Worm (Caenorhabditis elegans): ENCODE measurements around the gene col-44.

Gene col-44

DNA sequence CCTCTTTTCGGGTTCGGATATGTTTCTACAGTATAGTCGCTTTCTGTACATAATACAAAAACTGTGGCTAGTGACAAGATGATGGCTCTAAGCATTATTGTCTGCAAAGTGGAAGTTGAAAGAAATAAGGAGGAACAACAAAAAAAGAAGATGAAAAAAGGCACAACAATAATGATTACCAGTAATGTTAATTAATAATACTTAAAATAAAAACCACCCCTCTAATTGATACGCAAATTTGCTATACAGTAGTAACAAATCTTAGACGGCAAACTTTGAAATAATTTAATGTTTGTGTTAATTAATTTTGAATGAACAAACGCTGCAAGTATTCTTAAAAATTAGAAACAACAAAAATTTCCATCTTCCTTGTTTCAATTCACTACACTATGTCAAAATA is 30.4 kb downstream of the col-44 start, which contains the start of gene Y12A6A.1:
Gene Y12A6A.1 (minus strand): TSS at position 101 of the 400 bp plus-strand sequence.
- TF ChIP-seq zag-1 (tag; optimal IDR thresholded peaks at IDR 0.05) (no peak), lin-11 (tag; optimal IDR thresholded peaks at IDR 0.05) (no peak), nhr-6 (tag; optimal IDR thresholded peaks at IDR 0.05) (no peak), sma-9 (GFP tag; optimal IDR thresholded peaks at IDR 0.05) (no peak), sma-9 (tag; optimal IDR thresholded peaks at IDR 0.05) (no peak), Y55F3AM.14 (GFP tag; optimal IDR thresholded peaks at IDR 0.05) (no peak), nhr-11 (tag; optimal IDR thresholded peaks at IDR 0.05) (no peak)

DNA sequence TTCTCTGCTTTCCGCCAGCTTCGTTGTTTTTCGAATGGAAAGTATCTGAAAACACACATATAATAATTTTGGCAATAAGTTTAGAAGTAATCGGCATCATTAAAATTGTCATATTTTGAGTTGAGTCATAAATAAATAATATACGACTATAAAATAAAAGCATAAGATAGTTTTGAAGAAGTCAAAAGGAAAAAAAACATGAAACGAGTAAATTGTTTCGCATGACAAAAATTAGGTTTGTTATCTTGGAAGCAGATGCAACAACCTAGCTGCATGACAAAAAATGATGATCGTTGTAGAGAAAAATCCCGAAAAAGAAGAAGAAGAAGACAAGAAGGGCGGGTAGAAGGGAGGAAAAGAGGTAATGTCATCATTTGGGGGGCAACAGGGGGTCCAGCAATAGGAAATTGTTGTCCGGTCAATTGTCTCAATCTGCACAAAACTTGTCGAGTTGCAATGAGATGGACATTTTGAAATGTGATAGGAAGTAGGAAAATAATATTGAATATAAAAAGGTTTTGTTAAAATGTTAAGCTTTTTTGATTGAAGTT is 39.9 kb downstream of the col-44 start, which contains the start of gene nlg-1:
Gene nlg-1 (minus strand): TSS at position 51 of the 551 bp plus-strand sequence.
- TF ChIP-seq sma-9 (GFP tag; optimal IDR thresholded peaks at IDR 0.05) = peak; percentile 6
- TF ChIP-seq sma-9 (tag; optimal IDR thresholded peaks at IDR 0.05) = no peak
- TF ChIP-seq fos-1 (tag; optimal IDR thresholded peaks at IDR 0.05) = no peak

DNA sequence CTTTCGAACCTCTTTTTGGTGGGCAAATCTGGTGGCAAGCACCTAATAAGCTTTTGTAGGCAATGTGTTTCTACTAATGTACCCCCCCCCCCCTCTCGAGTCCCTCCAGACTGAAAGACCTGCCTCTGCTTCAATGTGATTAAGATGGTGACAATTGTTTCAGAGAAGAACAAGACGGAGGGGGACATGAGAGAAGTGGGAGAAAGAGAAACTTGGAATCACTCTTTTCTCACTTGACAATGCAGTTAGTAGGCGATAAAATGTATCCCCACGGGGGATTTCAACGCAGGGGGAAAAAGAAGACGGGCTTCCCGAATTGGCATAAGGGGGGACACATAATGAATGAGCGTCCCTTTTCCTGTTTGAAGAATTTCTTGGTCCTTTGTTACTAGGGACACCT is 41.0 kb downstream of the col-44 start:
- TF ChIP-seq sma-9 (GFP tag; optimal IDR thresholded peaks at IDR 0.05) (no peak), sma-9 (tag; optimal IDR thresholded peaks at IDR 0.05) (no peak), nhr-129 (tag; optimal IDR thresholded peaks at IDR 0.05) (no peak), nhr-25 (tag; optimal IDR thresholded peaks at IDR 0.05) (no peak), sem-4 (tag; optimal IDR thresholded peaks at IDR 0.05) (no peak), lsy-2 (tag; optimal IDR thresholded peaks at IDR 0.05) (no peak), lin-11 (tag; optimal IDR thresholded peaks at IDR 0.05) (no peak), ceh-16 (tag; optimal IDR thresholded peaks at IDR 0.05) (no peak), elt-3 (tag; optimal IDR thresholded peaks at IDR 0.05) (no peak), peb-1 (tag; optimal IDR thresholded peaks at IDR 0.05) (no peak), nhr-23 (tag; optimal IDR thresholded peaks at IDR 0.05) (no peak)

DNA sequence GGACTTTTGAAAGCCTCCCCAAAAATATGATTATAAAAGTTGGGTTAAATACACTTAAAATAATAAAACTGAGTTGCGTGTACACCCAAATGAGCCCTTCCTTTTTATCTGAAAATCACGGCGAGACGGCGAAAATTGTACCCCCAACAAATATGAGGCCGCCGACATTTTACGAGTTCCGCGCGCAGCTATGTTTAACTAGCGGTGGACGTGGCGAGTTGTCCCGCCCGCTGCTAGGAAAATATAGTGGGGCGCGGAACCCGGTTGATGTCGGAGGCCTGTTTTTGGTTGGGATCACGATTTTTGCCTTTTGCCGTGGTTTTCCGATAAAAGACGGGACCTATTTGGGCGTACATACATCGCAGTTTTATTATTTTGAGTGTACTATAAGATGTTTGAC is 41.8 kb downstream of the col-44 start:
- TF ChIP-seq snpc-4 (tag; optimal IDR thresholded peaks at IDR 0.05) (peak; percentile 58), nhr-23 (tag; optimal IDR thresholded peaks at IDR 0.05) (no peak)

DNA sequence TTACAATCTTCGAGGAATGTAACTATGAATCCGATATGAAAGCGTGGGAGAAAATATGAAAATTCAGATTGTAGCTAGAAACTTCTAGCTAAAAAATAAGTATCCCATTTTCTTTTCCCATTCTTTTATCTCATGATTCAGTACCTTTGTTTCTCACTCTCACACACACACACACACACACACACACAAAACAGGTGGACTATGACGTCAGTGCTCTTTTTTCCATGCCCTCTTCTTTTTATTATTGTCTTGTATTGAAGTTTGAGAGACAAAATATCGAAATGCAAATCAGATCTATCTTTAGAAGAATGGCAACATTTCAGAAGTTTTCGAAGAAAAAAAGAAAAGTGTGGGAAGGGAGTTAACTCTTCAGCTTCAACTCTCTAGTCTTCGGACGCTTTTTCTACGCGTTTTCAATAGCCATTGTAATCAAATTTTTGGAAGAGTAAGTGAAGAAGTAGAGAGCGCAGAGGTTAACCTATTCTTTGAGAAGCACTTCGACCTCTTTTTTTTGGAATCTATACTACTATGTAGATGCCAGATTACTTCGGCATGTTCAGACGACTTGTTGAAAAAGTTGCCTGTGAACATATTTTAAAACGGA is 42.7 kb downstream of the col-44 start:
- TF ChIP-seq nhr-10 (tag; optimal IDR thresholded peaks at IDR 0.05) = no peak
- no peak for TF ChIP-seq nhr-6 (tag; optimal IDR thresholded peaks at IDR 0.05)
- no peak for TF ChIP-seq ceh-16 (tag; optimal IDR thresholded peaks at IDR 0.05)
- TF ChIP-seq C34F6.9 (tag; optimal IDR thresholded peaks at IDR 0.05) = peak; percentile 22
- TF ChIP-seq mdl-1 (tag; optimal IDR thresholded peaks at IDR 0.05) = no peak
- TF ChIP-seq elt-3 (tag; optimal IDR thresholded peaks at IDR 0.05) = no peak
- TF ChIP-seq unc-55 (GFP tag; optimal IDR thresholded peaks at IDR 0.05) = no peak
- no peak for TF ChIP-seq elt-1 (tag; optimal IDR thresholded peaks at IDR 0.05)
- TF ChIP-seq Y55F3AM.14 (GFP tag; optimal IDR thresholded peaks at IDR 0.05) = no peak
- TF ChIP-seq peb-1 (tag; optimal IDR thresholded peaks at IDR 0.05) = no peak
- peak; percentile 7 for TF ChIP-seq F13H6.1 (tag; optimal IDR thresholded peaks at IDR 0.05)
- peak; percentile 40 for TF ChIP-seq sma-9 (GFP tag; optimal IDR thresholded peaks at IDR 0.05)
- TF ChIP-seq sma-9 (tag; optimal IDR thresholded peaks at IDR 0.05) = no peak

DNA sequence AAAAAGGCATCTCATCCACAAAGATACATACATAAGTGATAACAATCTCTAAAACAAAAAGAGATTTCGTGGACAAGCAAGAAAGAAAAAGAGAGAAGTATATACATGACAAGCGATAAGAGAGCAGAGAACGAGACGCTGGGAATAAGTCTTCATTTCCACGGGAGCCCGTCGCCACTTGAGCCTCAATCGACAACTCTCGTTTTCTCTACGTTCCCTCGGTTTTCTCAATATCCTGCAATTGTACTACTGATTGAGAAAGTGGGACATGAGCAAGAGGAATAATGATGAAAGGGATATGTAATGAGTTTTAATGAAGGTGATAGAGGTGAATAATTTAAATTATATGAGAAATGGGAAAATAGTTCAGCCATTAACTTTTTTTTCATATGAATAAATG is 46.3 kb downstream of the col-44 start:
- TF ChIP-seq nhr-237 (tag; optimal IDR thresholded peaks at IDR 0.05) (no peak), alr-1 (tag; optimal IDR thresholded peaks at IDR 0.05) (no peak), elt-3 (tag; optimal IDR thresholded peaks at IDR 0.05) (no peak), zag-1 (tag; optimal IDR thresholded peaks at IDR 0.05) (no peak), mbf-1 (tag; optimal IDR thresholded peaks at IDR 0.05) (no peak), nhr-129 (tag; optimal IDR thresholded peaks at IDR 0.05) (no peak), sma-3 (GFP tag; optimal IDR thresholded peaks at IDR 0.05) (no peak), nhr-25 (tag; optimal IDR thresholded peaks at IDR 0.05) (no peak), unc-62 (GFP tag; optimal IDR thresholded peaks at IDR 0.05) (no peak), lsy-2 (tag; optimal IDR thresholded peaks at IDR 0.05) (no peak), ztf-1 (GFP tag; conservative IDR thresholded peaks at IDR 0.05) (no peak), blmp-1 (tag; optimal IDR thresholded peaks at IDR 0.05; ENCODE audit: insufficient read depth) (no peak), unc-39 (tag; optimal IDR thresholded peaks at IDR 0.05) (no peak), ceh-16 (tag; optimal IDR thresholded peaks at IDR 0.05) (no peak), F13H6.1 (tag; optimal IDR thresholded peaks at IDR 0.05) (peak; percentile 24), lin-39 (tag; optimal IDR thresholded peaks at IDR 0.05) (no peak), sma-9 (GFP tag; optimal IDR thresholded peaks at IDR 0.05) (peak; percentile 21), sma-9 (tag; optimal IDR thresholded peaks at IDR 0.05) (no peak), dmd-4 (tag; optimal IDR thresholded peaks at IDR 0.05) (no peak)

Data from whole organism, L2 larva.